Worm (Caenorhabditis elegans) whole organism, L1 larva: Measurements from ENCODE around the gene F41E6.15.

Source experiments
- C04F5.9 ChIP-seq: sonication (generic microtip); optimal IDR thresholded peaks from 2 replicates; lab custom pipeline; 2016; ENCODE audit warnings: missing genetic modification characterization, missing compliant biosample characterization
- C16A3.4 ChIP-seq: fragments of 150-350 bp; optimal IDR thresholded peaks from 2 replicates; lab custom pipeline; 2014; ENCODE audit warnings: missing biosample characterization, missing genetic modification characterization
- F16B12.6 ChIP-seq: fragments of 150-350 bp; optimal IDR thresholded peaks from 2 replicates; lab custom pipeline; 2014; ENCODE audit warnings: missing biosample characterization, missing genetic modification characterization
- Y116A8C.19 ChIP-seq: sonication (generic microtip); optimal IDR thresholded peaks from 2 replicates; lab custom pipeline; 2016; ENCODE audit warnings: missing compliant biosample characterization, missing genetic modification characterization, borderline replicate concordance
- aly-2 ChIP-seq: fragments of 150-350 bp; optimal IDR thresholded peaks from 2 replicates; lab custom pipeline; 2014; ENCODE audit warnings: missing biosample characterization, missing genetic modification characterization
- blmp-1 ChIP-seq: fragments of 150-350 bp; optimal IDR thresholded peaks from 2 replicates; lab custom pipeline; 2014; ENCODE audit warnings: missing biosample characterization, missing genetic modification characterization
- ceh-8 ChIP-seq: fragments of 200-800 bp; sonication (Bioruptor generic); optimal IDR thresholded peaks from 2 replicates; lab custom pipeline; 2018; ENCODE audit warnings: mild to moderate bottlenecking, missing genetic modification characterization, moderate library complexity, missing compliant biosample characterization
- ceh-82 ChIP-seq, 3 experiments: fragments of 150-350 bp in 1 of 3; sonication (generic microtip) in 2 of 3; optimal IDR thresholded peaks; 2 replicates each; lab custom pipeline; 2014 to 2017; ENCODE audit warnings: missing biosample characterization in 3 of 3, missing genetic modification characterization in 3 of 3
- ceh-88 ChIP-seq: fragments of 200-800 bp; sonication (Bioruptor generic); IDR thresholded peaks from 2 replicates; pipeline ENCODE4 v1.3.6; 2022; ENCODE audit warnings: missing genetic modification characterization, missing compliant biosample characterization
- ceh-90 ChIP-seq: sonication (generic microtip); optimal IDR thresholded peaks from 2 replicates; lab custom pipeline; 2016; ENCODE audit warnings: missing genetic modification characterization, missing compliant biosample characterization
- dsc-1 ChIP-seq: sonication (generic microtip); optimal IDR thresholded peaks from 2 replicates; lab custom pipeline; 2016; ENCODE audit warnings: mild to moderate bottlenecking, missing genetic modification characterization, missing compliant biosample characterization
- efl-1 ChIP-seq, 4 experiments: fragments of 150-350 bp; optimal IDR thresholded peaks in 3 of 4; peaks in 1 of 4; 1 replicate in 1 of 4; 2 replicates in 3 of 4; lab custom pipeline; 2014; ENCODE audit warnings: missing biosample characterization in 2 of 4, missing genetic modification characterization in 2 of 4, missing genetic modification reagents in 2 of 4
- egl-13 ChIP-seq: sonication (generic microtip); optimal IDR thresholded peaks from 2 replicates; lab custom pipeline; 2016; ENCODE audit warnings: missing genotype, missing genetic modification reagents, missing genetic modification characterization, missing compliant biosample characterization
- elt-2 ChIP-seq: sonication (generic microtip); optimal IDR thresholded peaks from 2 replicates; lab custom pipeline; 2016; ENCODE audit warnings: missing genetic modification characterization, mild to moderate bottlenecking, inconsistent platforms, missing compliant biosample characterization, missing genetic modification reagents
- elt-3 ChIP-seq, 6 experiments: fragments of 150-350 bp in 1 of 6; sonication (generic microtip); optimal IDR thresholded peaks; 2 replicates each; lab custom pipeline; 2017 to 2018; ENCODE audit warnings: missing biosample characterization in 6 of 6, missing genetic modification characterization in 6 of 6, inconsistent platforms in 1 of 6
- fkh-10 ChIP-seq: sonication (generic microtip); optimal IDR thresholded peaks from 2 replicates; lab custom pipeline; 2017; ENCODE audit warnings: missing biosample characterization, missing genetic modification reagents, missing genetic modification characterization
- fkh-8 ChIP-seq: sonication (generic microtip); optimal IDR thresholded peaks from 2 replicates; lab custom pipeline; 2016; ENCODE audit warnings: mild to moderate bottlenecking, missing genetic modification characterization, missing compliant biosample characterization
- hlh-17 ChIP-seq: fragments of 200-800 bp; sonication (Bioruptor generic); optimal IDR thresholded peaks from 2 replicates; lab custom pipeline; 2018; ENCODE audit warnings: missing genetic modification characterization, mild to moderate bottlenecking, missing compliant biosample characterization, moderate library complexity, borderline replicate concordance
- isw-1 ChIP-seq: fragments of 200-800 bp; sonication (Bioruptor generic); IDR thresholded peaks from 2 replicates; pipeline ENCODE4 v1.3.6; 2022; ENCODE audit warnings: missing genetic modification characterization, missing compliant biosample characterization
- lin-13 ChIP-seq: fragments of 150-350 bp; optimal IDR thresholded peaks from 2 replicates; lab custom pipeline; 2014; ENCODE audit warnings: missing biosample characterization, missing genetic modification reagents, missing genetic modification characterization
- lin-14 ChIP-seq: fragments of 200-800 bp; sonication (Bioruptor generic); optimal IDR thresholded peaks from 2 replicates; lab custom pipeline; 2018; ENCODE audit warnings: mild to moderate bottlenecking, missing genetic modification characterization, moderate library complexity, missing compliant biosample characterization
- lin-35 ChIP-seq, 2 experiments: fragments of 150-350 bp; optimal IDR thresholded peaks; 2 replicates each; lab custom pipeline; 2014; ENCODE audit warnings: missing biosample characterization in 2 of 2, missing genetic modification characterization in 2 of 2, missing genetic modification reagents in 2 of 2
- lsy-2 ChIP-seq, 2 experiments: fragments of 150-350 bp; optimal IDR thresholded peaks; 2 replicates each; lab custom pipeline; 2014; ENCODE audit warnings: missing biosample characterization in 2 of 2, missing genetic modification characterization in 2 of 2
- mab-9 ChIP-seq: fragments of 200-800 bp; sonication (Bioruptor generic); IDR thresholded peaks from 2 replicates; pipeline ENCODE4 v1.3.6; 2022; ENCODE audit warnings: missing genetic modification reagents, missing genetic modification characterization, missing compliant biosample characterization
- mdl-1 ChIP-seq, 2 experiments: fragments of 150-350 bp; optimal IDR thresholded peaks; 2 replicates each; lab custom pipeline; 2014 to 2017; ENCODE audit warnings: missing biosample characterization in 2 of 2, missing genetic modification characterization in 2 of 2, inconsistent platforms in 1 of 2
- mef-2 ChIP-seq: fragments of 150-350 bp; optimal IDR thresholded peaks from 2 replicates; lab custom pipeline; 2014; ENCODE audit warnings: missing biosample characterization, missing genetic modification characterization
- mep-1 ChIP-seq: fragments of 150-350 bp; optimal IDR thresholded peaks from 2 replicates; lab custom pipeline; 2014; ENCODE audit warnings: missing biosample characterization, missing genetic modification characterization
- nhr-11 ChIP-seq: fragments of 150-350 bp; optimal IDR thresholded peaks from 2 replicates; lab custom pipeline; 2014; ENCODE audit warnings: missing biosample characterization, missing genetic modification characterization
- nhr-19 ChIP-seq: fragments of 200-800 bp; sonication (Bioruptor generic); conservative IDR thresholded peaks from 2 replicates; pipeline ENCODE4 v1.3.6; 2022; ENCODE audit warnings: missing genetic modification characterization, missing compliant biosample characterization
- nhr-20 ChIP-seq: sonication (generic microtip); optimal IDR thresholded peaks from 2 replicates; lab custom pipeline; 2016; ENCODE audit warnings: mild to moderate bottlenecking, missing genetic modification characterization, missing compliant biosample characterization
- nhr-47 ChIP-seq: sonication (generic microtip); optimal IDR thresholded peaks from 2 replicates; lab custom pipeline; 2016; ENCODE audit warnings: mild to moderate bottlenecking, missing genetic modification characterization, moderate library complexity, missing compliant biosample characterization
- nhr-71 ChIP-seq: sonication (generic microtip); optimal IDR thresholded peaks from 2 replicates; lab custom pipeline; 2016; ENCODE audit warnings: mild to moderate bottlenecking, missing genetic modification characterization, moderate library complexity, missing compliant biosample characterization
- nhr-76 ChIP-seq: sonication (generic microtip); optimal IDR thresholded peaks from 2 replicates; lab custom pipeline; 2017; ENCODE audit warnings: missing biosample characterization, missing genetic modification characterization
- nhr-90 ChIP-seq: sonication (generic microtip); optimal IDR thresholded peaks from 2 replicates; lab custom pipeline; 2016; ENCODE audit warnings: mild to moderate bottlenecking, missing genetic modification characterization, missing compliant biosample characterization; ENCODE audit not compliant: poor library complexity
- skn-1 ChIP-seq: fragments of 150-350 bp; optimal IDR thresholded peaks from 2 replicates; lab custom pipeline; 2014; ENCODE audit warnings: missing biosample characterization, missing genetic modification characterization
- snu-23 ChIP-seq: sonication (generic microtip); optimal IDR thresholded peaks from 2 replicates; lab custom pipeline; 2016; ENCODE audit warnings: missing genetic modification characterization, missing compliant biosample characterization
- swsn-7 ChIP-seq: sonication (generic microtip); optimal IDR thresholded peaks from 2 replicates; lab custom pipeline; 2016; ENCODE audit warnings: missing genetic modification characterization, missing compliant biosample characterization
- tbx-2 ChIP-seq: sonication (generic microtip); optimal IDR thresholded peaks from 2 replicates; lab custom pipeline; 2016; ENCODE audit warnings: missing genetic modification characterization, missing compliant biosample characterization
- xbp-1 ChIP-seq: sonication (generic microtip); optimal IDR thresholded peaks from 2 replicates; lab custom pipeline; 2016; ENCODE audit warnings: missing genetic modification characterization, missing compliant biosample characterization

F41E6.15 gene

ce11 chrV:8610633-8611404 lies 8.3 kb upstream of the F41E6.15 start, which contains the start of gene fip-4 (continued):
- TF ChIP-seq lin-35 (GFP tag; optimal IDR thresholded peaks at IDR 0.05; lab: Kevin White, UChicago), result peak in 1 of 2 experiments; percentile 61
- no peak for TF ChIP-seq hlh-17 (GFP tag; lab: Kevin White, UChicago)
- TF ChIP-seq nhr-90 (tag; lab: Kevin White, UChicago), result peak; percentile 26
- TF ChIP-seq swsn-7 (tag; lab: Kevin White, UChicago), result no peak
- peak; percentile 31 for TF ChIP-seq C16A3.4 (tag; lab: Kevin White, UChicago)
- no peak for TF ChIP-seq ceh-8 (GFP tag; lab: Kevin White, UChicago)
- peak in 1 of 2 experiments; percentile 77 for TF ChIP-seq mdl-1 (tag; optimal IDR thresholded peaks at IDR 0.05; lab: Kevin White, UChicago)
- no peak for TF ChIP-seq Y116A8C.19 (tag; lab: Kevin White, UChicago)
- no peak for TF ChIP-seq nhr-11 (tag; lab: Kevin White, UChicago)
- TF ChIP-seq ceh-88 (GFP tag; lab: Robert Waterston, UW), result no peak
- peak; percentile 6 to 30 for TF ChIP-seq lsy-2 (tag; optimal IDR thresholded peaks at IDR 0.05; lab: Kevin White, UChicago)
- TF ChIP-seq mab-9, result no peak
- no peak for TF ChIP-seq aly-2 (tag; lab: Kevin White, UChicago)

- TF ChIP-seq lin-14 (peak; percentile 79), nhr-47 (tag; lab: Kevin White, UChicago) (peak; percentile 19), snu-23 (GFP tag; lab: Kevin White, UChicago) (no peak), mdl-1 (tag; optimal IDR thresholded peaks at IDR 0.05; lab: Kevin White, UChicago) (peak in 1 of 2 experiments; percentile 21), tbx-2 (tag; lab: Kevin White, UChicago) (no peak), swsn-7 (tag; lab: Kevin White, UChicago) (no peak), lin-13 (no peak), fkh-8 (tag; lab: Kevin White, UChicago) (peak; percentile 42), lsy-2 (tag; optimal IDR thresholded peaks at IDR 0.05; lab: Kevin White, UChicago) (peak in 1 of 2 experiments; percentile 22), elt-3 (tag; optimal IDR thresholded peaks at IDR 0.05; lab: Kevin White, UChicago) (no peak), nhr-71 (tag; lab: Kevin White, UChicago) (peak; percentile 0), isw-1 (GFP tag; lab: Robert Waterston, UW) (no peak), blmp-1 (tag; lab: Kevin White, UChicago) (peak; percentile 13), xbp-1 (tag; lab: Kevin White, UChicago) (peak; percentile 7), ceh-82 (tag; optimal IDR thresholded peaks at IDR 0.05; lab: Kevin White, UChicago) (peak in 1 of 3 experiments; percentile 21)
These were observed 7.4 kb upstream of the F41E6.15 start for ce11 chrV:8609776-8610529.

ce11 chrV:8608483-8608882 lies 5.9 kb upstream of the F41E6.15 start:
- no peak for TF ChIP-seq dsc-1 (tag; lab: Kevin White, UChicago)
- no peak for TF ChIP-seq efl-1 (optimal IDR thresholded peaks at IDR 0.05; lab: Kevin White, UChicago)
- peak in 1 of 2 experiments; percentile 50 for TF ChIP-seq efl-1 (GFP tag; optimal IDR thresholded peaks at IDR 0.05 in 1 of 2; lab: Kevin White, UChicago)
- no peak for TF ChIP-seq lsy-2 (tag; optimal IDR thresholded peaks at IDR 0.05; lab: Kevin White, UChicago)

ce11 chrV:8607353-8607850 lies 4.9 kb upstream of the F41E6.15 start, which contains the start of gene smk-1:
Gene smk-1, plus strand, starts transcription at chrV:8607800.
- TF ChIP-seq F16B12.6 (tag; lab: Kevin White, UChicago) (no peak), ceh-8 (GFP tag; lab: Kevin White, UChicago) (no peak), nhr-71 (tag; lab: Kevin White, UChicago) (peak; percentile 45), nhr-90 (tag; lab: Kevin White, UChicago) (peak; percentile 23), aly-2 (tag; lab: Kevin White, UChicago) (no peak), fkh-10 (GFP tag; lab: Kevin White, UChicago) (no peak), blmp-1 (tag; lab: Kevin White, UChicago) (peak; percentile 85), swsn-7 (tag; lab: Kevin White, UChicago) (peak; percentile 3), mep-1 (tag; lab: Kevin White, UChicago) (peak; percentile 34), nhr-47 (tag; lab: Kevin White, UChicago) (peak; percentile 4), nhr-20 (peak; percentile 42), elt-2 (no peak), egl-13 (tag; lab: Kevin White, UChicago) (no peak), mef-2 (tag; lab: Kevin White, UChicago) (no peak), nhr-76 (tag; lab: Kevin White, UChicago) (no peak), ceh-90 (tag; lab: Kevin White, UChicago) (no peak), lsy-2 (tag; optimal IDR thresholded peaks at IDR 0.05; lab: Kevin White, UChicago) (peak in 1 of 2 experiments; percentile 18), C04F5.9 (tag; lab: Kevin White, UChicago) (no peak), elt-3 (tag; optimal IDR thresholded peaks at IDR 0.05; lab: Kevin White, UChicago) (peak in 3 of 6 experiments; percentile 9 to 79 (median 12)), lin-14 (peak; percentile 67), snu-23 (GFP tag; lab: Kevin White, UChicago) (peak; percentile 38), lin-35 (GFP tag; optimal IDR thresholded peaks at IDR 0.05; lab: Kevin White, UChicago) (peak in 1 of 2 experiments; percentile 16), skn-1 (tag; lab: Kevin White, UChicago) (peak; percentile 16), nhr-19 (GFP tag; lab: Robert Waterston, UW) (0 out of 2 replicates have a peak, but pooled peaks have one; percentile 3)
